Fruit fly (Drosophila melanogaster): Measurements from ENCODE around the gene sowah.
A peak's percentile ranks its signal among the peaks of the same experiment; 100 is the strongest.

Gene sowah

DNA sequence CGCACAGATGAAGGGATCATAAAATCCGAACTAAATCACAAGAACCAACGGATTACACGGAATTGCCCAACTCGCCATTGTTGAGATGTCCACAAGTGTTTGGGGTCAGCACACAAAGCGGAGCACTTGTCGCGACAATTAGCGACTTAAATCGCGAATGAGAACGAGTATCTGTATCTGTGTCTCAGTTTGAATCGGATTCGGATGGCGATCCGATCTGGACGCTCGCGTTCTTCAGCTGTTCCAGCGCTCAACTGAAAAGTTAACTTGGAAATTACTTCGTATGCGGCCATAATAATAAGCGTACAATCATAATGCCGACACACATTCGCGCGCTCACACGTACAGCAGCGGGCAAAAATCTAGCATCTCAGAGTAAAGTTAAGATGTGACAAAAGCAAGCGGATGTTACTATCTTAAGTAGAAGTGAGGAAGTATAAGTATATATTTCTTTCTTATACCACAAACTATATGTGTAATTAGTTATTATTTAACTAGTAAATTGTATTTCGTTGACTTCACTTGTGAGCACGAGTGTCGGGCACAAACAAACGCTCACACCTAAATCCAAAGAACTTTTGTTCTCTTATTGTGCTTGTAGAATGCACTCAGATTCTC, 81.8 kb downstream of the sowah start, which contains the start of gene CG10660 (continued):
- TF ChIP-seq CG2199 (GFP tag; IDR thresholded peaks at IDR 0.05), result no peak; the same call in 2 of the 3 replicates
- peak; percentile 68 for TF ChIP-seq CG16815 (GFP tag; optimal IDR thresholded peaks at IDR 0.05)
- TF ChIP-seq pum (GFP tag; optimal IDR thresholded peaks at IDR 0.05), result peak; percentile 74
- TF ChIP-seq pan (optimal IDR thresholded peaks at IDR 0.05), result no peak
- peak in 1 of 2 experiments; percentile 87 for TF ChIP-seq pan (GFP tag; optimal IDR thresholded peaks at IDR 0.05 in 1 of 2, IDR thresholded peaks at IDR 0.05 in 1 of 2)
- peak; percentile 56 for TF ChIP-seq CG6683 (GFP tag; optimal IDR thresholded peaks at IDR 0.05)
- peak; percentile 57 for TF ChIP-seq CG31224 (GFP tag; IDR thresholded peaks at IDR 0.05)
- TF ChIP-seq CTCF (GFP tag; optimal IDR thresholded peaks at IDR 0.05), result peak; percentile 41
- TF ChIP-seq HLHmδ (GFP tag; optimal IDR thresholded peaks at IDR 0.05), result no peak
- peak; percentile 92 for TF ChIP-seq HLH3B (GFP tag; IDR thresholded peaks at IDR 0.05)
- TF ChIP-seq CG1602 (GFP tag; optimal IDR thresholded peaks at IDR 0.05), result peak; percentile 86
- TF ChIP-seq ap (GFP tag; IDR thresholded peaks at IDR 0.05), result peak; percentile 81
- peak; percentile 83 for TF ChIP-seq CG1529 (GFP tag; optimal IDR thresholded peaks at IDR 0.05)
- peak; percentile 79 for TF ChIP-seq bab2 (GFP tag; optimal IDR thresholded peaks at IDR 0.05)
- peak; percentile 84 for TF ChIP-seq CG9727 (GFP tag; optimal IDR thresholded peaks at IDR 0.05)
- TF ChIP-seq Mes4 (GFP tag; optimal IDR thresholded peaks at IDR 0.05), result peak; percentile 74
- TF ChIP-seq CG18262 (tag; optimal IDR thresholded peaks at IDR 0.05), result peak; percentile 88
- TF ChIP-seq prd (optimal IDR thresholded peaks at IDR 0.05), result no peak
- TF ChIP-seq prd (GFP tag; IDR thresholded peaks at IDR 0.05), result peak; percentile 87
- TF ChIP-seq pros (GFP tag; optimal IDR thresholded peaks at IDR 0.05), result no peak
- no peak for TF ChIP-seq sc (optimal IDR thresholded peaks at IDR 0.05)
- peak; percentile 85 for TF ChIP-seq sc (GFP tag; optimal IDR thresholded peaks at IDR 0.05)
- no peak for TF ChIP-seq CG8478 (optimal IDR thresholded peaks at IDR 0.05)
- TF ChIP-seq Sry-β (GFP tag; optimal IDR thresholded peaks at IDR 0.05), result peak; percentile 37
- TF ChIP-seq schlank (tag; optimal IDR thresholded peaks at IDR 0.05), result peak; percentile 64
- peak; percentile 21 for TF ChIP-seq crc (GFP tag; optimal IDR thresholded peaks at IDR 0.05)
- TF ChIP-seq hth (optimal IDR thresholded peaks at IDR 0.05), result no peak
- TF ChIP-seq jumu (GFP tag; optimal IDR thresholded peaks at IDR 0.05), result peak; percentile 42
- peak; percentile 90 for TF ChIP-seq CG12769 (tag; optimal IDR thresholded peaks at IDR 0.05)
- peak; percentile 81 for TF ChIP-seq NfI (GFP tag; optimal IDR thresholded peaks at IDR 0.05)
- peak; percentile 55 for TF ChIP-seq CG3065 (GFP tag; optimal IDR thresholded peaks at IDR 0.05)
- TF ChIP-seq da (GFP tag; optimal IDR thresholded peaks at IDR 0.05), result peak; percentile 25
- peak; percentile 78 for TF ChIP-seq caup (GFP tag; optimal IDR thresholded peaks at IDR 0.05; ENCODE audit: severe bottlenecking)
- peak; percentile 65 for TF ChIP-seq psq (GFP tag; optimal IDR thresholded peaks at IDR 0.05)
- no peak for TF ChIP-seq Sin3A (optimal IDR thresholded peaks at IDR 0.05)
- TF ChIP-seq pzg (GFP tag; optimal IDR thresholded peaks at IDR 0.05), result no peak
- TF ChIP-seq Med (GFP tag), result peak; percentile 95
- peak; percentile 51; the same call in 1 of the 2 replicates for TF ChIP-seq cas (GFP tag; IDR thresholded peaks at IDR 0.05)
- TF ChIP-seq lilli (GFP tag; optimal IDR thresholded peaks at IDR 0.05), result peak; percentile 88
- TF ChIP-seq ro (GFP tag; IDR thresholded peaks at IDR 0.05), result no peak
- no peak for TF ChIP-seq Dll (GFP tag; IDR thresholded peaks at IDR 0.05; ENCODE audit: partially characterized antibody)
- no peak for TF ChIP-seq dan (GFP tag; IDR thresholded peaks at IDR 0.05)
- peak; percentile 58 for TF ChIP-seq CG8281 (tag; optimal IDR thresholded peaks at IDR 0.05)
- peak; percentile 83 for TF ChIP-seq CG10267 (tag; optimal IDR thresholded peaks at IDR 0.05)
- peak; percentile 88 for TF ChIP-seq CG10366 (GFP tag; IDR thresholded peaks at IDR 0.05)
- TF ChIP-seq CG10209 (GFP tag; optimal IDR thresholded peaks at IDR 0.05), result peak; percentile 88
- peak; percentile 82 for TF ChIP-seq trem (tag; optimal IDR thresholded peaks at IDR 0.05)
- peak; percentile 67 for TF ChIP-seq Side (GFP tag; optimal IDR thresholded peaks at IDR 0.05)
- peak; percentile 63; the same call in 2 of the 4 replicates for TF ChIP-seq Gug (GFP tag; IDR thresholded peaks at IDR 0.05)
- TF ChIP-seq zf30C (GFP tag; optimal IDR thresholded peaks at IDR 0.05), result no peak
- TF ChIP-seq CoRest (tag; optimal IDR thresholded peaks at IDR 0.05), result peak; percentile 87
- peak; percentile 40 for TF ChIP-seq CG1792 (GFP tag; optimal IDR thresholded peaks at IDR 0.05)
